Worm (Caenorhabditis elegans) whole organism, L4 larva: ENCODE data around the gene ckk-1.
A peak's percentile ranks its signal among the peaks of the same experiment; 100 is the strongest.

ENCODE experiments used
- D1046.2 ChIP-seq: fragments of 200-800 bp; sonication (Bioruptor generic); IDR thresholded peaks from 2 replicates; pipeline ENCODE4 v1.3.6; 2022; ENCODE audit warnings: missing genetic modification characterization, missing compliant biosample characterization
- F44E2.7 ChIP-seq: fragments of 200-800 bp; sonication (Bioruptor generic); IDR thresholded peaks from 2 replicates; pipeline ENCODE4 v2.1.2; 2022; ENCODE audit warnings: missing genetic modification characterization, missing compliant biosample characterization
- T20F7.1 ChIP-seq: fragments of 200-800 bp; sonication (Bioruptor generic); optimal IDR thresholded peaks from 2 replicates; lab custom pipeline; 2018; ENCODE audit warnings: mild to moderate bottlenecking, missing genetic modification characterization, missing compliant biosample characterization
- Y48G9A.11 ChIP-seq: fragments of 200-800 bp; sonication (Bioruptor generic); IDR thresholded peaks from 2 replicates; pipeline ENCODE4 v1.3.6; 2022; ENCODE audit warnings: missing genetic modification reagents, missing genetic modification characterization, missing compliant biosample characterization
- ZK546.5 ChIP-seq, 2 experiments: sonication (generic microtip); optimal IDR thresholded peaks; 2 replicates each; lab custom pipeline; 2017; ENCODE audit warnings: missing biosample characterization in 2 of 2, missing genetic modification characterization in 2 of 2
- arid-1 ChIP-seq: fragments of 200-800 bp; sonication (Bioruptor generic); conservative IDR thresholded peaks from 2 replicates; pipeline ENCODE4 v1.3.6; 2022; ENCODE audit warnings: missing genetic modification reagents, missing genetic modification characterization, missing compliant biosample characterization
- attf-4 ChIP-seq: sonication (generic microtip); optimal IDR thresholded peaks from 3 replicates; lab custom pipeline; 2017; ENCODE audit warnings: missing biosample characterization, missing genetic modification characterization
- ceh-28 ChIP-seq: fragments of 150-350 bp; optimal IDR thresholded peaks from 2 replicates; lab custom pipeline; 2014; ENCODE audit warnings: missing biosample characterization, missing genetic modification reagents, missing genetic modification characterization
- ceh-32 ChIP-seq: sonication (generic microtip); optimal IDR thresholded peaks from 2 replicates; lab custom pipeline; 2016; ENCODE audit warnings: mild to moderate bottlenecking, missing genetic modification characterization, missing compliant biosample characterization; ENCODE audit not compliant: poor library complexity
- cey-2 ChIP-seq: sonication (generic microtip); optimal IDR thresholded peaks from 3 replicates; lab custom pipeline; 2017; ENCODE audit warnings: missing genetic modification characterization, mild to moderate bottlenecking, missing compliant biosample characterization, antibody characterized with exemption, borderline replicate concordance; ENCODE audit not compliant: insufficient read depth
- ctbp-1 ChIP-seq: fragments of 200-800 bp; sonication (Bioruptor generic); IDR thresholded peaks from 2 replicates; pipeline ENCODE4 v1.3.6; 2022; ENCODE audit warnings: missing genetic modification reagents, missing genetic modification characterization, missing compliant biosample characterization
- daf-12 ChIP-seq: fragments of 150-350 bp; optimal IDR thresholded peaks from 2 replicates; lab custom pipeline; 2014; ENCODE audit warnings: missing biosample characterization, missing genetic modification reagents, missing genetic modification characterization
- daf-19 ChIP-seq: fragments of 200-800 bp; sonication (Bioruptor generic); conservative IDR thresholded peaks from 2 replicates; pipeline ENCODE4 v1.3.6; 2022; ENCODE audit warnings: missing genetic modification characterization, missing compliant biosample characterization
- daf-8 ChIP-seq: fragments of 200-800 bp; sonication (Bioruptor generic); IDR thresholded peaks from 2 replicates; pipeline ENCODE4 v1.3.6; 2022; ENCODE audit warnings: missing genetic modification characterization, missing compliant biosample characterization
- dmd-6 ChIP-seq: fragments of 200-800 bp; sonication (Bioruptor generic); IDR thresholded peaks from 2 replicates; pipeline ENCODE4 v1.3.6; 2022; ENCODE audit warnings: missing genetic modification reagents, missing genetic modification characterization, missing compliant biosample characterization
- dmd-9 ChIP-seq: fragments of 200-800 bp; sonication (Bioruptor generic); IDR thresholded peaks from 2 replicates; pipeline ENCODE4 v1.3.6; 2022; ENCODE audit warnings: missing genetic modification reagents, missing genetic modification characterization, missing compliant biosample characterization
- dpl-1 ChIP-seq: fragments of 150-350 bp; optimal IDR thresholded peaks from 2 replicates; lab custom pipeline; 2014; ENCODE audit warnings: missing biosample characterization, missing genetic modification reagents, missing genetic modification characterization
- egl-27 ChIP-seq: sonication (generic microtip); optimal IDR thresholded peaks from 3 replicates; lab custom pipeline; 2017; ENCODE audit warnings: missing biosample characterization, missing genetic modification reagents, missing genetic modification characterization
- egl-43 ChIP-seq: fragments of 200-800 bp; sonication (Bioruptor generic); IDR thresholded peaks from 2 replicates; pipeline ENCODE4 v1.3.6; 2022; ENCODE audit warnings: missing genetic modification reagents, missing genetic modification characterization, missing compliant biosample characterization
- fos-1 ChIP-seq: fragments of 150-350 bp; optimal IDR thresholded peaks from 2 replicates; lab custom pipeline; 2014; ENCODE audit warnings: missing biosample characterization, missing genetic modification characterization
- gei-8 ChIP-seq: fragments of 200-800 bp; sonication (Bioruptor generic); optimal IDR thresholded peaks from 2 replicates; lab custom pipeline; 2018; ENCODE audit warnings: mild to moderate bottlenecking, missing genetic modification characterization, missing compliant biosample characterization
- hlh-11 ChIP-seq: fragments of 200-800 bp; sonication (Bioruptor generic); optimal IDR thresholded peaks from 2 replicates; lab custom pipeline; 2018; ENCODE audit warnings: mild to moderate bottlenecking, missing genetic modification characterization, missing compliant biosample characterization
- hlh-30 ChIP-seq: sonication (generic microtip); optimal IDR thresholded peaks from 2 replicates; lab custom pipeline; 2017; ENCODE audit warnings: antibody characterized with exemption, mild to moderate bottlenecking, missing genetic modification characterization, missing compliant biosample characterization; ENCODE audit not compliant: insufficient read depth
- lin-13 ChIP-seq: fragments of 150-350 bp; optimal IDR thresholded peaks from 2 replicates; lab custom pipeline; 2014; ENCODE audit warnings: missing biosample characterization, missing genetic modification reagents, missing genetic modification characterization
- lin-39 ChIP-seq: fragments of 150-350 bp; optimal IDR thresholded peaks from 2 replicates; lab custom pipeline; 2014; ENCODE audit warnings: missing biosample characterization, missing genetic modification reagents, missing genetic modification characterization
- lsy-2 ChIP-seq, 2 experiments: fragments of 150-350 bp in 1 of 2; sonication (generic microtip) in 1 of 2; optimal IDR thresholded peaks; 2 replicates each; lab custom pipeline; 2014 to 2017; ENCODE audit warnings: missing biosample characterization in 2 of 2, missing genetic modification characterization in 2 of 2
- madf-9 ChIP-seq: fragments of 200-800 bp; sonication (Bioruptor generic); conservative IDR thresholded peaks from 2 replicates; pipeline ENCODE4 v1.3.6; 2022; ENCODE audit warnings: missing genetic modification reagents, missing genetic modification characterization, missing compliant biosample characterization
- mdt-29 ChIP-seq: fragments of 200-800 bp; sonication (Bioruptor generic); IDR thresholded peaks from 2 replicates; pipeline ENCODE4 v1.3.6; 2022; ENCODE audit warnings: missing genetic modification reagents, missing genetic modification characterization, missing compliant biosample characterization
- mep-1 ChIP-seq: fragments of 150-350 bp; sonication (generic microtip); optimal IDR thresholded peaks from 3 replicates; lab custom pipeline; 2014; ENCODE audit warnings: missing biosample characterization, missing genetic modification characterization
- mes-2 ChIP-seq: sonication (generic microtip); optimal IDR thresholded peaks from 2 replicates; lab custom pipeline; 2016; ENCODE audit warnings: missing genotype, mild to moderate bottlenecking, missing genetic modification characterization, missing compliant biosample characterization; ENCODE audit not compliant: poor library complexity, severe bottlenecking
- mxl-3 ChIP-seq: fragments of 200-800 bp; sonication (Bioruptor generic); optimal IDR thresholded peaks from 2 replicates; lab custom pipeline; 2018; ENCODE audit warnings: mild to moderate bottlenecking, missing genetic modification characterization, missing compliant biosample characterization
- nhr-11 ChIP-seq: fragments of 150-350 bp; optimal IDR thresholded peaks from 2 replicates; lab custom pipeline; 2014; ENCODE audit warnings: missing biosample characterization, missing genetic modification characterization
- nhr-111 ChIP-seq: fragments of 200-800 bp; sonication (Bioruptor generic); optimal IDR thresholded peaks from 2 replicates; lab custom pipeline; 2018; ENCODE audit warnings: mild to moderate bottlenecking, missing genetic modification characterization, missing compliant biosample characterization
- nhr-48 ChIP-seq: sonication (generic microtip); optimal IDR thresholded peaks from 2 replicates; lab custom pipeline; 2016; ENCODE audit warnings: mild to moderate bottlenecking, missing genetic modification characterization, missing compliant biosample characterization
- nhr-6 ChIP-seq: fragments of 150-350 bp; optimal IDR thresholded peaks from 2 replicates; lab custom pipeline; 2014; ENCODE audit warnings: missing biosample characterization, missing genetic modification characterization
- pha-4 ChIP-seq, 2 experiments: fragments of 150-350 bp in 1 of 2; fragments of 200-800 bp in 1 of 2; sonication (Bioruptor generic) in 1 of 2; IDR thresholded peaks in 1 of 2; optimal IDR thresholded peaks in 1 of 2; 2 replicates each; pipeline versions ENCODE4 v1.3.6 to Lab custom; 2014 to 2022; ENCODE audit warnings: missing genetic modification characterization in 2 of 2, missing genetic modification reagents in 2 of 2, missing biosample characterization in 1 of 2, missing compliant biosample characterization in 1 of 2
- php-3 ChIP-seq: fragments of 200-800 bp; sonication (Bioruptor generic); IDR thresholded peaks from 2 replicates; pipeline ENCODE4 v1.3.6; 2022; ENCODE audit warnings: missing genetic modification reagents, missing genetic modification characterization, missing compliant biosample characterization
- skn-1 ChIP-seq: fragments of 150-350 bp; optimal IDR thresholded peaks from 2 replicates; lab custom pipeline; 2014; ENCODE audit warnings: missing biosample characterization, missing genetic modification characterization
- snpc-4 ChIP-seq: fragments of 150-350 bp; optimal IDR thresholded peaks from 2 replicates; lab custom pipeline; 2014; ENCODE audit warnings: missing biosample characterization, missing genetic modification characterization
- tag-97 ChIP-seq: fragments of 200-800 bp; sonication (Bioruptor generic); IDR thresholded peaks from 2 replicates; pipeline ENCODE4 v1.3.6; 2022; ENCODE audit warnings: missing genetic modification characterization, missing compliant biosample characterization
- unc-130 ChIP-seq: sonication (generic microtip); optimal IDR thresholded peaks from 2 replicates; lab custom pipeline; 2016; ENCODE audit warnings: missing genetic modification reagents, missing genetic modification characterization, missing compliant biosample characterization
- unc-39 ChIP-seq: sonication (generic microtip); optimal IDR thresholded peaks from 2 replicates; lab custom pipeline; 2017; ENCODE audit warnings: missing biosample characterization, missing genetic modification characterization
- vab-7 ChIP-seq: fragments of 200-800 bp; sonication (Bioruptor generic); IDR thresholded peaks from 2 replicates; pipeline ENCODE4 v1.3.6; 2022; ENCODE audit warnings: missing genetic modification reagents, missing genetic modification characterization, missing compliant biosample characterization
- zfp-2 ChIP-seq: sonication (generic microtip); optimal IDR thresholded peaks from 2 replicates; lab custom pipeline; 2016; ENCODE audit warnings: mild to moderate bottlenecking, missing genetic modification characterization, missing compliant biosample characterization
- zip-2 ChIP-seq: fragments of 150-350 bp; optimal IDR thresholded peaks from 2 replicates; lab custom pipeline; 2014; ENCODE audit warnings: missing biosample characterization, missing genetic modification characterization
- ztf-11 ChIP-seq: fragments of 150-350 bp; optimal IDR thresholded peaks from 2 replicates; lab custom pipeline; 2014; ENCODE audit warnings: missing biosample characterization, missing genetic modification characterization

ckk-1 gene

DNA sequence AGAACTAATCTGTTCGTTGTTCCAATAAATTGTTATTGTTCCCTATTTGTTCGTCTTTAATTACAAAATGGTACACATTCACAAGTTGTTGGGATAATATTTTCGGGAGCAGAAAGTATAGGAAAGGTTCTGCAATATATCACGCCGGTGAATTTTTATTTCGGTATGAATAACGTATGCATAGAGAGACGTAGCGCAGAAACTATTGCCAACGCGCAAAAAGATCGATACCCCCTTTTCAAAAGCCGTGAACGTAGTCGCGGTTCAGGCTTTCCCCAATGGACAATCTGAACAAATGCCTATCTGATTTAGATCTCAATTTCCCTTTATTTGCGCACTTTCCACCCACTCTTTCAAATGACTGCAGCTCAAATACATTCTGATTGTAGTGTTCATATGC, 44.9 kb downstream of the ckk-1 start, which contains the start of gene pst-2 (continued):
- TF ChIP-seq nhr-6 (tag; lab: Kevin White, UChicago): no peak
- peak; percentile 19 for TF ChIP-seq unc-130 (GFP tag; lab: Kevin White, UChicago)
- TF ChIP-seq pha-4 (GFP tag; IDR thresholded peaks at IDR 0.05; lab: Robert Waterston, UW): peak; percentile 18; the same call in 1 of the 2 replicates
- TF ChIP-seq pha-4 (tag; optimal IDR thresholded peaks at IDR 0.05; lab: Kevin White, UChicago): no peak
- peak; percentile 31; the same call in 1 of the 2 replicates for TF ChIP-seq arid-1 (GFP tag; lab: Robert Waterston, UW)
- TF ChIP-seq snpc-4 (tag; lab: Kevin White, UChicago): no peak
- TF ChIP-seq mep-1 (tag; lab: Kevin White, UChicago): no peak
- TF ChIP-seq D1046.2 (GFP tag; lab: Robert Waterston, UW): no peak
- no peak for TF ChIP-seq cey-2
- no peak for TF ChIP-seq mes-2 (tag; lab: Kevin White, UChicago)
- TF ChIP-seq ctbp-1 (GFP tag; lab: Robert Waterston, UW): no peak
- no peak for TF ChIP-seq daf-19
- TF ChIP-seq dmd-6 (GFP tag; lab: Robert Waterston, UW): no peak
- TF ChIP-seq ceh-32: no peak

DNA sequence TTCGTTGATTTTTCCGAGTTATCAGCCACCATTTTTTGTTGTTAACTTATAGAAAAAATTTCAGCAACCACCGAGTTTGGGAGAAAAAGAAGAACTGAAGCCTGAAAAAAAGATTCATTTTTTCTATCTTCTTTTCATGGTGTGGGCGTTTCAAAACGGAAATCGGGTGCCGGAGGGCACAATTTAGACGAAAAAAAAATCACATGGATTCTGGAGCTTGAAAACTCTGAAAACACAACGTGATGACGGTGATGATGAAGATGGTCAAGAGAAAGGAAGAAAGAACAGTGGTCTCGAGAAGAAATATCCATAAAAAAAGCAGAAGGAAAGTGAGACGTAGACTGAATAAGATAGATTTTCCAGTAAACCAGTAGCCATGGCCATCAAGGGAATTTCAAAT, 48.7 kb downstream of the ckk-1 start, which contains the start of gene rcan-1:
TSS of gene rcan-1 (minus strand) at position 101 of the 400 bp plus-strand sequence.
- TF ChIP-seq gei-8 (GFP tag; lab: Kevin White, UChicago): no peak
- no peak for TF ChIP-seq ceh-28 (tag; lab: Kevin White, UChicago)
- TF ChIP-seq dpl-1 (GFP tag; lab: Kevin White, UChicago): no peak
- TF ChIP-seq T20F7.1: no peak
- TF ChIP-seq mxl-3 (GFP tag; lab: Kevin White, UChicago): no peak
- TF ChIP-seq zip-2: no peak
- no peak for TF ChIP-seq snpc-4 (tag; lab: Kevin White, UChicago)
- TF ChIP-seq madf-9 (GFP tag; lab: Robert Waterston, UW): no peak
- TF ChIP-seq fos-1 (tag; lab: Kevin White, UChicago): no peak
- TF ChIP-seq ztf-11 (tag; lab: Kevin White, UChicago): no peak
- no peak for TF ChIP-seq hlh-30 (tag; lab: Kevin White, UChicago)
- no peak for TF ChIP-seq skn-1 (tag; lab: Kevin White, UChicago)
- TF ChIP-seq daf-8 (GFP tag; lab: Robert Waterston, UW): no peak
- TF ChIP-seq, all 104 proteins: peak for 0

DNA sequence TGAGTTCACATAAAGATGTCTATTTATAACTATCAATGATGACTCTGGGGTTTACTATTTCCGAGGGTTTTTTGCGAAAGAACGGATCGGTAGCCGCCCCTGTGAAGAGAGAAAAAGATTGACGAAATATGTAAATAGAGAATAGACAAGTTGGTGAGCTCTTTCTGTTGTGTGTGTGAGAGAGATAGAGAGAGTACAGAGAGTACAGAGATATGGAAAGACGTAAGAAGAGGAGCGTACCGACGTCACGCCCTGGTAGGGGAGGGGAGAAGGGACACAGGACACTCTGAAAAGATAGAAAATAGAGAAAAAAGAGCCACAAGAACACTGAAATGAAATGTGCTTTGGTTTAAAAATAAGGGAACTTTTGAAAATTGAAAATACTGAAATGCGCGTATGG, 53.0 kb downstream of the ckk-1 start:
- TF ChIP-seq php-3 (no peak), lin-13 (GFP tag; lab: Kevin White, UChicago) (no peak), vab-7 (no peak), nhr-111 (no peak), unc-39 (tag; lab: Kevin White, UChicago) (no peak), ZK546.5 (tag; optimal IDR thresholded peaks at IDR 0.05; lab: Kevin White, UChicago) (no peak), lsy-2 (tag; optimal IDR thresholded peaks at IDR 0.05; lab: Kevin White, UChicago) (peak in 1 of 2 experiments; percentile 64), tag-97 (GFP tag; lab: Robert Waterston, UW) (no peak), dpl-1 (GFP tag; lab: Kevin White, UChicago) (peak; percentile 30), lin-39 (no peak), nhr-48 (tag; lab: Kevin White, UChicago) (no peak), F44E2.7 (GFP tag; lab: Robert Waterston, UW) (no peak), madf-9 (GFP tag; lab: Robert Waterston, UW) (no peak), hlh-11 (tag; lab: Kevin White, UChicago) (peak; percentile 52), attf-4 (no peak), mes-2 (tag; lab: Kevin White, UChicago) (peak; percentile 47), mdt-29 (no peak), egl-27 (tag; lab: Kevin White, UChicago) (no peak), cey-2 (no peak), ctbp-1 (GFP tag; lab: Robert Waterston, UW) (peak; percentile 44; the same call in 1 of the 2 replicates), Y48G9A.11 (no peak), egl-43 (GFP tag; lab: Robert Waterston, UW) (no peak), dmd-9 (GFP tag; lab: Robert Waterston, UW) (no peak), nhr-11 (no peak), ceh-32 (no peak), zip-2 (no peak), zfp-2 (no peak), daf-12 (tag; lab: Kevin White, UChicago) (no peak), daf-8 (GFP tag; lab: Robert Waterston, UW) (no peak)
